Worm (Caenorhabditis elegans) whole organism, young adult: ENCODE results near the gene B0554.2.

ENCODE experiments used
- D2030.7 ChIP-seq: fragments of 200-800 bp; sonication (Bioruptor generic); IDR thresholded peaks from 2 replicates; pipeline ENCODE4 v1.3.6; 2022; ENCODE audit warnings: missing genetic modification reagents, missing genetic modification characterization, missing compliant biosample characterization
- F52B5.7 ChIP-seq: sonication (generic microtip); optimal IDR thresholded peaks from 2 replicates; lab custom pipeline; 2016; ENCODE audit warnings: mild to moderate bottlenecking, missing genetic modification characterization, missing compliant biosample characterization
- F57A8.1 ChIP-seq: fragments of 200-800 bp; sonication (Bioruptor generic); optimal IDR thresholded peaks from 2 replicates; lab custom pipeline; 2018; ENCODE audit warnings: mild to moderate bottlenecking, missing genetic modification characterization, moderate library complexity, missing compliant biosample characterization
- T07F8.4 ChIP-seq: sonication (generic microtip); optimal IDR thresholded peaks from 2 replicates; lab custom pipeline; 2016; ENCODE audit warnings: mild to moderate bottlenecking, missing genetic modification characterization, moderate library complexity, missing compliant biosample characterization
- Y67H2A.10 ChIP-seq: fragments of 200-800 bp; sonication (Bioruptor generic); conservative IDR thresholded peaks from 2 replicates; pipeline ENCODE4 v1.3.6; 2022; ENCODE audit warnings: missing genetic modification reagents, missing genetic modification characterization, missing compliant biosample characterization
- ama-1 ChIP-seq, 3 experiments: fragments of 150-350 bp in 1 of 3; sonication (generic microtip) in 2 of 3; optimal IDR thresholded peaks; 2 replicates each; lab custom pipeline; 2014 to 2018; ENCODE audit warnings: missing biosample characterization in 2 of 3, missing genetic modification characterization in 2 of 3, missing genetic modification reagents in 2 of 3
- attf-6 ChIP-seq: fragments of 200-800 bp; sonication (Bioruptor generic); IDR thresholded peaks from 2 replicates; pipeline ENCODE4 v1.3.6; 2022; ENCODE audit warnings: missing genetic modification reagents, missing genetic modification characterization, missing compliant biosample characterization
- dpff-1 ChIP-seq: sonication (generic microtip); optimal IDR thresholded peaks from 2 replicates; lab custom pipeline; 2017; ENCODE audit warnings: mild to moderate bottlenecking, missing genetic modification characterization, missing compliant biosample characterization
- lin-54 ChIP-seq: fragments of 200-800 bp; sonication (Bioruptor generic); optimal IDR thresholded peaks from 2 replicates; lab custom pipeline; 2018; ENCODE audit warnings: mild to moderate bottlenecking, missing genetic modification characterization, missing compliant biosample characterization
- rcor-1 ChIP-seq: fragments of 200-800 bp; sonication (Bioruptor generic); IDR thresholded peaks from 2 replicates; pipeline ENCODE4 v1.3.6; 2022; ENCODE audit warnings: missing genetic modification reagents, missing genetic modification characterization, missing compliant biosample characterization
- snpc-1.1 ChIP-seq: sonication (generic microtip); optimal IDR thresholded peaks from 2 replicates; lab custom pipeline; 2017; ENCODE audit warnings: missing genetic modification characterization, mild to moderate bottlenecking, missing compliant biosample characterization, antibody characterized with exemption, moderate library complexity, missing genotype, missing genetic modification reagents; ENCODE audit not compliant: insufficient read depth
- snpc-4 ChIP-seq, 5 experiments: fragments of 150-350 bp in 1 of 5; sonication (generic microtip) in 4 of 5; optimal IDR thresholded peaks; 2 replicates each; lab custom pipeline; 2014 to 2018; ENCODE audit warnings: missing genetic modification characterization in 5 of 5, missing biosample characterization in 3 of 5, antibody characterized with exemption in 2 of 5, mild to moderate bottlenecking in 2 of 5, missing compliant biosample characterization in 2 of 5, missing genotype in 2 of 5, moderate library complexity in 2 of 5, missing genetic modification reagents in 1 of 5
- unc-130 ChIP-seq: sonication (generic microtip); optimal IDR thresholded peaks from 2 replicates; lab custom pipeline; 2016; ENCODE audit warnings: missing genetic modification reagents, missing genetic modification characterization, missing compliant biosample characterization

- TF ChIP-seq T07F8.4 (tag; lab: Kevin White, UChicago) (no peak), lin-54 (GFP tag; lab: Kevin White, UChicago) (no peak), rcor-1 (GFP tag; lab: Robert Waterston, UW) (no peak), ama-1 (optimal IDR thresholded peaks at IDR 0.05; lab: Kevin White, UChicago) (no peak), ama-1 (GFP tag; optimal IDR thresholded peaks at IDR 0.05; lab: Kevin White, UChicago) (no peak), dpff-1 (no peak), D2030.7 (GFP tag; lab: Robert Waterston, UW) (no peak), attf-6 (GFP tag; lab: Robert Waterston, UW) (no peak), unc-130 (GFP tag; lab: Kevin White, UChicago) (no peak), snpc-1.1 (no peak), snpc-4 (GFP tag; optimal IDR thresholded peaks at IDR 0.05; lab: Kevin White, UChicago) (no peak), snpc-4 (tag; optimal IDR thresholded peaks at IDR 0.05; lab: Kevin White, UChicago) (no peak), F52B5.7 (tag; lab: Kevin White, UChicago) (no peak), F57A8.1 (GFP tag; lab: Kevin White, UChicago) (no peak), Y67H2A.10 (GFP tag; lab: Robert Waterston, UW) (no peak)
Observed at ce11 chrV:450757-451501, 16.9 kb downstream of the B0554.2 start, which contains the start of gene nhr-123.
